Worm (Caenorhabditis elegans): ENCODE measurements around the gene cyp-34A9.

ce11 chrV:3945053-3945452 lies 25.3 kb downstream of the cyp-34A9 start, which contains the start of gene cyp-35B3:
- TF ChIP-seq unc-130 (GFP tag; optimal IDR thresholded peaks at IDR 0.05) (no peak), fos-1 (tag; optimal IDR thresholded peaks at IDR 0.05) (no peak), skn-1 (tag; optimal IDR thresholded peaks at IDR 0.05) (no peak), daf-19 (GFP tag; conservative IDR thresholded peaks at IDR 0.05) (no peak), lin-13 (GFP tag; optimal IDR thresholded peaks at IDR 0.05) (no peak), hlh-11 (tag; optimal IDR thresholded peaks at IDR 0.05) (no peak), snpc-4 (tag; optimal IDR thresholded peaks at IDR 0.05) (no peak), lir-3 (tag; optimal IDR thresholded peaks at IDR 0.05) (no peak), nhr-10 (tag; optimal IDR thresholded peaks at IDR 0.05) (no peak)

All from whole organism, L4 larva.